Worm (Caenorhabditis elegans): Measurements from ENCODE around the gene twk-22.

twk-22 gene

ce11 chrX:16341838-16342237 lies 35.6 kb downstream of the twk-22 start:
- TF ChIP-seq snpc-4 (tag; optimal IDR thresholded peaks at IDR 0.05): peak; percentile 77
- TF ChIP-seq rnt-1 (tag; optimal IDR thresholded peaks at IDR 0.05): no peak
- no peak for TF ChIP-seq ceh-82 (tag; optimal IDR thresholded peaks at IDR 0.05)
- no peak for TF ChIP-seq efl-3 (GFP tag; optimal IDR thresholded peaks at IDR 0.05)

ce11 chrX:16342256-16342655 lies 36.0 kb downstream of the twk-22 start:
- TF ChIP-seq ceh-82 (tag; optimal IDR thresholded peaks at IDR 0.05) (peak in 1 of 3 experiments; percentile 13), fkh-8 (tag; optimal IDR thresholded peaks at IDR 0.05) (peak; percentile 12), lin-39 (tag; optimal IDR thresholded peaks at IDR 0.05) (no peak), fos-1 (tag; optimal IDR thresholded peaks at IDR 0.05) (no peak), unc-86 (tag; optimal IDR thresholded peaks at IDR 0.05) (peak; percentile 2), swsn-7 (tag; optimal IDR thresholded peaks at IDR 0.05) (peak; percentile 15), lin-14 (GFP tag; optimal IDR thresholded peaks at IDR 0.05) (peak; percentile 50), hpl-2 (GFP tag; optimal IDR thresholded peaks at IDR 0.05) (no peak), snu-23 (GFP tag; optimal IDR thresholded peaks at IDR 0.05) (peak; percentile 15)

- no peak for TF ChIP-seq snpc-4 (tag; optimal IDR thresholded peaks at IDR 0.05)
Measured at ce11 chrX:16343885-16344640, 37.8 kb downstream of the twk-22 start.

ce11 chrX:16345296-16345695 lies 39.0 kb downstream of the twk-22 start:
- no peak for TF ChIP-seq lin-13 (GFP tag; optimal IDR thresholded peaks at IDR 0.05)
- TF ChIP-seq vab-15 (tag; optimal IDR thresholded peaks at IDR 0.05): no peak
- peak; percentile 15 for TF ChIP-seq fkh-10 (GFP tag; optimal IDR thresholded peaks at IDR 0.05)
- TF ChIP-seq snu-23 (GFP tag; optimal IDR thresholded peaks at IDR 0.05): no peak
- no peak for TF ChIP-seq mdl-1 (tag; optimal IDR thresholded peaks at IDR 0.05)

ce11 chrX:16346212-16346883 lies 40.1 kb downstream of the twk-22 start:
- TF ChIP-seq hpl-2 (GFP tag; optimal IDR thresholded peaks at IDR 0.05) (no peak), ets-5 (GFP tag; IDR thresholded peaks at IDR 0.05) (no peak), Y116A8C.19 (tag; optimal IDR thresholded peaks at IDR 0.05; ENCODE audit: borderline replicate concordance) (no peak), nhr-77 (tag; optimal IDR thresholded peaks at IDR 0.05) (no peak), nhr-71 (tag; optimal IDR thresholded peaks at IDR 0.05) (peak; percentile 18), mdl-1 (tag; optimal IDR thresholded peaks at IDR 0.05) (no peak), nhr-84 (tag; optimal IDR thresholded peaks at IDR 0.05) (no peak), unc-86 (tag; optimal IDR thresholded peaks at IDR 0.05) (no peak), hlh-17 (GFP tag; optimal IDR thresholded peaks at IDR 0.05; ENCODE audit: borderline replicate concordance) (no peak), egl-27 (tag; optimal IDR thresholded peaks at IDR 0.05) (no peak), lin-35 (GFP tag; optimal IDR thresholded peaks at IDR 0.05) (peak in 1 of 2 experiments; percentile 22), dsc-1 (tag; optimal IDR thresholded peaks at IDR 0.05) (no peak), nhr-76 (tag; optimal IDR thresholded peaks at IDR 0.05) (no peak), lin-14 (GFP tag; optimal IDR thresholded peaks at IDR 0.05) (no peak), ztf-4 (tag; optimal IDR thresholded peaks at IDR 0.05) (no peak), elt-2 (tag; optimal IDR thresholded peaks at IDR 0.05) (peak; percentile 88), nhr-90 (tag; optimal IDR thresholded peaks at IDR 0.05; ENCODE audit: poor library complexity) (peak; percentile 1), nhr-12 (tag; optimal IDR thresholded peaks at IDR 0.05) (no peak), tbx-2 (tag; optimal IDR thresholded peaks at IDR 0.05) (no peak), irx-1 (tag; optimal IDR thresholded peaks at IDR 0.05) (no peak), sox-4 (tag; optimal IDR thresholded peaks at IDR 0.05) (no peak), F16B12.6 (tag; optimal IDR thresholded peaks at IDR 0.05) (no peak), fkh-10 (GFP tag; optimal IDR thresholded peaks at IDR 0.05) (no peak), pag-3 (tag; optimal IDR thresholded peaks at IDR 0.05; ENCODE audit: borderline replicate concordance, insufficient read depth) (no peak), nhr-19 (GFP tag; conservative IDR thresholded peaks at IDR 0.05) (no peak), nhr-20 (tag; optimal IDR thresholded peaks at IDR 0.05) (peak; percentile 7), lsy-2 (tag; optimal IDR thresholded peaks at IDR 0.05) (no peak)

Measured in whole organism, L1 larva.